Fruit fly (Drosophila melanogaster): ENCODE measurements around the gene CG9449.

DNA sequence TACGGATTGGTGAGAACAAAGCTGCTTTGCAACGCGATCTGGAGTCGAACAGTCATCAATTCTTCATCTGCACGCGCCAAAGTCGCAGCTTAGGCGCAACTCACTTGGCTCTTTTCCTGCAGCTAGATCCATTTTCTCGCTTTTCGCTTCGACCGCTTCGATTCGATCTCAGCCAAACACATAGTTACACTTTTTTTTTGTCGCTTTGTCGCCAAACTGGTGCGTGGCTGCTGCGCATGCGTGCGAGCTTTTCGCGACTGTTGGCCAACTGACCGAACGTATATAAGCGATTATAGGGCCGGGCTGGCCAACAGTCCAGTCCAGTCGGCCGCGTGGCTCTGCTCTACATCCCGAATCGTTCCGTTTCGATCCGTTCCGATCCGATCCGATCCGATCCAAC lies 34.9 kb upstream of the CG9449 start, which contains the start of gene Cpr76Bd:
- TF ChIP-seq CTCF (optimal IDR thresholded peaks at IDR 0.05) (no peak), CG8478 (optimal IDR thresholded peaks at IDR 0.05) (no peak)
